Fruit fly (Drosophila melanogaster) whole organism, wandering third instar larva: ENCODE data around the gene twin.

Experiments used
- Abd-B ChIP-seq: fragments of >200 bp; optimal IDR thresholded peaks from 2 replicates; lab custom pipeline; 2017; ENCODE audit warnings: missing biosample characterization, missing genetic modification characterization
- CG32264 ChIP-seq: fragments of 200-800 bp; sonication (Bioruptor generic); optimal IDR thresholded peaks from 2 replicates; lab custom pipeline; 2016; ENCODE audit warnings: missing biosample characterization, missing genetic modification characterization
- CG9705 ChIP-seq: fragments of 200-800 bp; sonication (Bioruptor generic); optimal IDR thresholded peaks from 2 replicates; lab custom pipeline; 2018; ENCODE audit warnings: missing biosample characterization, mild to moderate bottlenecking, missing genetic modification characterization
- Dfd ChIP-seq: fragments of >200 bp; optimal IDR thresholded peaks from 2 replicates; lab custom pipeline; 2017; ENCODE audit warnings: missing biosample characterization, missing genetic modification characterization
- GATAd ChIP-seq: sonication (Bioruptor generic); optimal IDR thresholded peaks from 2 replicates; lab custom pipeline; 2016; ENCODE audit warnings: missing biosample characterization, missing genetic modification characterization
- HLH106 ChIP-seq: fragments of 200-800 bp; optimal IDR thresholded peaks from 3 replicates; lab custom pipeline; 2019; ENCODE audit warnings: missing biosample characterization, mild to moderate bottlenecking, missing genetic modification characterization, moderate library complexity
- Hnf4 ChIP-seq: fragments of 200-800 bp; sonication (Bioruptor generic); optimal IDR thresholded peaks from 2 replicates; lab custom pipeline; 2016; ENCODE audit warnings: missing biosample characterization, mild to moderate bottlenecking, missing genetic modification characterization
- Hr78 ChIP-seq: fragments of >200 bp; optimal IDR thresholded peaks from 2 replicates; lab custom pipeline; 2017; ENCODE audit warnings: missing biosample characterization, missing genetic modification characterization
- Hr83 ChIP-seq: fragments of 200-300 bp; sonication (Bioruptor generic); optimal IDR thresholded peaks from 2 replicates; lab custom pipeline; 2016; ENCODE audit warnings: missing biosample characterization, mild to moderate bottlenecking, missing genetic modification characterization, moderate library complexity; ENCODE audit not compliant: poor library complexity, severe bottlenecking
- Myc ChIP-seq: fragments of >200 bp; optimal IDR thresholded peaks from 2 replicates; lab custom pipeline; 2017
- N ChIP-seq: fragments of >200 bp; optimal IDR thresholded peaks from 2 replicates; lab custom pipeline; 2018; ENCODE audit warnings: missing biosample characterization, missing external identifiers, missing genetic modification characterization
- OdsH ChIP-seq: fragments of 200-800 bp; sonication (Bioruptor generic); optimal IDR thresholded peaks from 2 replicates; lab custom pipeline; 2016; ENCODE audit warnings: missing biosample characterization, mild to moderate bottlenecking, missing genetic modification characterization
- Rel ChIP-seq, 2 experiments: fragments of 200-800 bp; sonication (Bioruptor generic) in 1 of 2; optimal IDR thresholded peaks; 2 replicates in 1 of 2; 3 replicates in 1 of 2; lab custom pipeline; 2016 to 2019; ENCODE audit warnings: mild to moderate bottlenecking in 2 of 2, missing biosample characterization in 2 of 2, missing genetic modification characterization in 2 of 2, moderate library complexity in 1 of 2
- Sp1 ChIP-seq: fragments of 200-800 bp; sonication (Bioruptor generic); optimal IDR thresholded peaks from 3 replicates; lab custom pipeline; 2019; ENCODE audit warnings: missing biosample characterization, mild to moderate bottlenecking, missing genetic modification characterization, moderate library complexity
- Vsx2 ChIP-seq: fragments of 200-300, 225-300 bp; sonication (Bioruptor generic); optimal IDR thresholded peaks from 2 replicates; lab custom pipeline; 2018; ENCODE audit warnings: missing biosample characterization, missing genetic modification characterization; ENCODE audit not compliant: partially characterized antibody
- br ChIP-seq: fragments of 200-800 bp; sonication (Bioruptor generic); optimal IDR thresholded peaks from 2 replicates; lab custom pipeline; 2016; ENCODE audit warnings: missing biosample characterization, missing genetic modification characterization
- dl ChIP-seq, 2 experiments: fragments of 175-275, 200-275 bp in 1 of 2; fragments of 200-275 bp in 1 of 2; sonication (Bioruptor generic); optimal IDR thresholded peaks; lab custom pipeline; 2018; ENCODE audit warnings: mild to moderate bottlenecking in 2 of 2, missing biosample characterization in 2 of 2, missing genetic modification characterization in 2 of 2, moderate library complexity in 2 of 2; ENCODE audit not compliant: partially characterized antibody in 2 of 2, insufficient read depth in 1 of 2
- dmrt93B ChIP-seq: fragments of 200-800 bp; sonication (Bioruptor generic); optimal IDR thresholded peaks from 2 replicates; lab custom pipeline; 2018; ENCODE audit warnings: missing biosample characterization, mild to moderate bottlenecking, missing genetic modification characterization
- dsf ChIP-seq: sonication (Bioruptor generic); optimal IDR thresholded peaks from 2 replicates; lab custom pipeline; 2016; ENCODE audit warnings: missing biosample characterization, missing genetic modification characterization, borderline replicate concordance
- ey ChIP-seq: fragments of 200-800 bp; sonication (Bioruptor generic); optimal IDR thresholded peaks from 2 replicates; lab custom pipeline; 2016; ENCODE audit warnings: missing biosample characterization, missing genetic modification characterization
- foxo ChIP-seq, 2 experiments: fragments of 200-800 bp; sonication (Bioruptor generic); optimal IDR thresholded peaks; 2 replicates in 1 of 2; 3 replicates in 1 of 2; lab custom pipeline; 2016 to 2017; ENCODE audit warnings: missing biosample characterization in 2 of 2, missing genetic modification characterization in 2 of 2
- fru ChIP-seq: fragments of 200-800 bp; sonication (Bioruptor generic); optimal IDR thresholded peaks from 3 replicates; lab custom pipeline; 2016; ENCODE audit warnings: missing biosample characterization, mild to moderate bottlenecking, missing genetic modification characterization
- h ChIP-seq: fragments of 200-800 bp; sonication (Bioruptor generic); optimal IDR thresholded peaks from 3 replicates; lab custom pipeline; 2016; ENCODE audit warnings: missing biosample characterization, mild to moderate bottlenecking, missing genetic modification characterization
- lola ChIP-seq: fragments of >200 bp; optimal IDR thresholded peaks from 2 replicates; lab custom pipeline; 2017; ENCODE audit warnings: missing biosample characterization, missing genetic modification characterization
- pan ChIP-seq: fragments of >200 bp; optimal IDR thresholded peaks from 2 replicates; lab custom pipeline; 2017
- psq ChIP-seq: fragments of 200-800 bp; sonication (Bioruptor generic); optimal IDR thresholded peaks from 3 replicates; lab custom pipeline; 2017; ENCODE audit warnings: missing biosample characterization, mild to moderate bottlenecking, missing genetic modification characterization, moderate library complexity
- rgr ChIP-seq: fragments of 200-800 bp; sonication (Bioruptor generic); optimal IDR thresholded peaks from 3 replicates; lab custom pipeline; 2016; ENCODE audit warnings: missing biosample characterization, mild to moderate bottlenecking, missing genetic modification characterization
- sage ChIP-seq: fragments of 200-800 bp; sonication (Bioruptor generic); optimal IDR thresholded peaks from 2 replicates; lab custom pipeline; 2016; ENCODE audit warnings: missing biosample characterization, mild to moderate bottlenecking, missing genetic modification characterization
- woc ChIP-seq: sonication (Bioruptor generic); optimal IDR thresholded peaks from 2 replicates; lab custom pipeline; 2016; ENCODE audit warnings: missing biosample characterization, mild to moderate bottlenecking, missing genetic modification characterization

twin gene

dm6 chr3R:24205234-24205894 is 16.4 kb downstream of the twin start:
- no peak for TF ChIP-seq woc (GFP tag; lab: Kevin White, UChicago)
- no peak for TF ChIP-seq dmrt93B (GFP tag; lab: Kevin White, UChicago)
- no peak for TF ChIP-seq GATAd (GFP tag; lab: Kevin White, UChicago)
- TF ChIP-seq foxo (GFP tag; optimal IDR thresholded peaks at IDR 0.05; lab: Kevin White, UChicago) = no peak
- TF ChIP-seq Sp1 (GFP tag; lab: Kevin White, UChicago) = no peak
- TF ChIP-seq Myc (lab: Kevin White, UChicago) = no peak
- no peak for TF ChIP-seq dsf (GFP tag; lab: Kevin White, UChicago)
- no peak for TF ChIP-seq dl (GFP tag; optimal IDR thresholded peaks at IDR 0.05; lab: Kevin White, UChicago; ENCODE audit: insufficient read depth in 1 of 2, partially characterized antibody in 2 of 2)
- TF ChIP-seq ey = no peak
- TF ChIP-seq Hr78 = no peak
- no peak for TF ChIP-seq rgr
- no peak for TF ChIP-seq Hnf4 (GFP tag; lab: Kevin White, UChicago)
- TF ChIP-seq lola = no peak
- no peak for TF ChIP-seq sage
- TF ChIP-seq CG32264 (GFP tag; lab: Kevin White, UChicago) = no peak
- no peak for TF ChIP-seq br (GFP tag; lab: Kevin White, UChicago)

- TF ChIP-seq pan = no peak
- no peak for TF ChIP-seq Hr78
- no peak for TF ChIP-seq br (GFP tag; lab: Kevin White, UChicago)
Measured at dm6 chr3R:24204022-24204421, 17.7 kb downstream of the twin start.

- TF ChIP-seq lola = no peak
- TF ChIP-seq GATAd (GFP tag; lab: Kevin White, UChicago) = no peak
- TF ChIP-seq dmrt93B (GFP tag; lab: Kevin White, UChicago) = peak; percentile 66
- peak; percentile 48 for TF ChIP-seq CG32264 (GFP tag; lab: Kevin White, UChicago)
- no peak for TF ChIP-seq dl (GFP tag; optimal IDR thresholded peaks at IDR 0.05; lab: Kevin White, UChicago; ENCODE audit: insufficient read depth in 1 of 2, partially characterized antibody in 2 of 2)
- TF ChIP-seq pan = no peak
- no peak for TF ChIP-seq Abd-B (GFP tag; lab: Kevin White, UChicago)
- peak; percentile 81 for TF ChIP-seq woc (GFP tag; lab: Kevin White, UChicago)
- peak; percentile 79 for TF ChIP-seq Sp1 (GFP tag; lab: Kevin White, UChicago)
- TF ChIP-seq rgr = peak; percentile 70
- TF ChIP-seq h (GFP tag; lab: Kevin White, UChicago) = peak; percentile 78
- peak; percentile 78 for TF ChIP-seq ey
- TF ChIP-seq foxo (GFP tag; optimal IDR thresholded peaks at IDR 0.05; lab: Kevin White, UChicago) = peak in 1 of 2 experiments; percentile 76
- no peak for TF ChIP-seq N (GFP tag; lab: Kevin White, UChicago)
- TF ChIP-seq sage = peak; percentile 61
- TF ChIP-seq br (GFP tag; lab: Kevin White, UChicago) = peak; percentile 77
- peak; percentile 75 for TF ChIP-seq fru (GFP tag; lab: Kevin White, UChicago)
- peak; percentile 67 for TF ChIP-seq HLH106 (tag; lab: Kevin White, UChicago)
- no peak for TF ChIP-seq dsf (GFP tag; lab: Kevin White, UChicago)
- TF ChIP-seq OdsH (GFP tag; lab: Kevin White, UChicago) = peak; percentile 74
- peak; percentile 71 for TF ChIP-seq Rel (GFP tag; optimal IDR thresholded peaks at IDR 0.05; lab: Kevin White, UChicago)
- TF ChIP-seq Rel (tag; optimal IDR thresholded peaks at IDR 0.05; lab: Kevin White, UChicago) = no peak
- TF ChIP-seq psq (GFP tag; lab: Kevin White, UChicago) = peak; percentile 54
- TF ChIP-seq Dfd = no peak
- no peak for TF ChIP-seq Hnf4 (GFP tag; lab: Kevin White, UChicago)
Measured at dm6 chr3R:24203426-24203825, 18.3 kb downstream of the twin start.

dm6 chr3R:24202723-24203122 is 19.0 kb downstream of the twin start:
- TF ChIP-seq Dfd (no peak), Hr83 (GFP tag; lab: Kevin White, UChicago) (no peak), fru (GFP tag; lab: Kevin White, UChicago) (no peak), Myc (lab: Kevin White, UChicago) (no peak), Vsx2 (no peak), Hnf4 (GFP tag; lab: Kevin White, UChicago) (no peak), CG9705 (GFP tag; lab: Kevin White, UChicago) (no peak), rgr (no peak), foxo (GFP tag; optimal IDR thresholded peaks at IDR 0.05; lab: Kevin White, UChicago) (no peak), Hr78 (no peak)
